In the genomic region with DNA sequence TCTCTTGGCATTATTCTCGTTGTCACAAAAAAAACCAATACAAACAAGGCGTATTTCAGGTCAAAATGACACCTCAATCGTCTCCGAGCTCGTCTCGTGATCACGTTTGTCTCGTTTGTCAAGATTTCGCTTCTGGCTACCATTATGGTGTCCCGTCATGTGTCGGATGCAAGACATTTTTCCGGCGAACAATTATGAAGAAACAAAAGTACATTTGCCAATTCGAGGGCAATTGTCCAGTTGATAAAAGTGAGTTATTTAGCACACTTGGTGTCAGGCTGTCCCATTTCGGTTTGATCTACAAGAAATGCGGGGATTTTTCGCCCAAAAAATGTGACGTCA, we compare ENCODE assay signal across 6 worm cellular contexts.
TF ChIP-seq lines count a peak whose summit lies in the region.

A gene (plus strand): TSS at position 59 of the 342 bp plus-strand sequence.

TF ChIP-seq in whole organism, L1 larva, 84 proteins besides CTCF, POLR2A, EP300 and RAD21:
- TF ChIP-seq mep-1 (tag; optimal IDR thresholded peaks at IDR 0.05; lab: Kevin White, UChicago) (peak; percentile 27), nhr-85 (tag; lab: Kevin White, UChicago) (peak; percentile 19), jun-1 (tag; optimal IDR thresholded peaks at IDR 0.05; lab: Kevin White, UChicago) (no peak), dpl-1 (GFP tag; optimal IDR thresholded peaks at IDR 0.05; lab: Kevin White, UChicago) (no peak), skn-1 (tag; optimal IDR thresholded peaks at IDR 0.05; lab: Kevin White, UChicago) (no peak), snpc-4 (tag; optimal IDR thresholded peaks at IDR 0.05; lab: Kevin White, UChicago) (peak; percentile 77)

TF ChIP-seq in whole organism, L2 larva, 48 proteins besides CTCF, POLR2A, EP300 and RAD21:
- TF ChIP-seq dmd-4 (tag; optimal IDR thresholded peaks at IDR 0.05; lab: Kevin White, UChicago) (no peak), ztf-4 (tag; optimal IDR thresholded peaks at IDR 0.05; lab: Kevin White, UChicago) (no peak), nhr-129 (tag; optimal IDR thresholded peaks at IDR 0.05; lab: Kevin White, UChicago) (peak; percentile 30), sma-3 (GFP tag; optimal IDR thresholded peaks at IDR 0.05; lab: Kevin White, UChicago) (no peak), snpc-4 (tag; optimal IDR thresholded peaks at IDR 0.05; lab: Kevin White, UChicago) (peak; percentile 34)

TF ChIP-seq in whole organism, L3 larva, 47 proteins besides CTCF, POLR2A, EP300 and RAD21:
- TF ChIP-seq unc-62 (GFP tag; optimal IDR thresholded peaks at IDR 0.05; lab: Kevin White, UChicago) (no peak), elt-2 (tag; optimal IDR thresholded peaks at IDR 0.05; lab: Kevin White, UChicago) (peak; percentile 45)

TF ChIP-seq in whole organism, L4 larva, 104 proteins besides CTCF, POLR2A, EP300 and RAD21 (continues in another document):
- TF ChIP-seq lin-1 (GFP tag; IDR thresholded peaks at IDR 0.05; lab: Robert Waterston, UW) (no peak), nhr-28 (tag; optimal IDR thresholded peaks at IDR 0.05; lab: Kevin White, UChicago) (peak; percentile 57), Y48G9A.11 (GFP tag; IDR thresholded peaks at IDR 0.05; lab: Robert Waterston, UW) (no peak), nhr-10 (tag; optimal IDR thresholded peaks at IDR 0.05; lab: Kevin White, UChicago) (no peak), hlh-30 (tag; optimal IDR thresholded peaks at IDR 0.05; lab: Kevin White, UChicago; ENCODE audit: insufficient read depth) (peak; percentile 33), tag-97 (GFP tag; IDR thresholded peaks at IDR 0.05; lab: Robert Waterston, UW) (no peak), ama-1 (optimal IDR thresholded peaks at IDR 0.05; lab: Kevin White, UChicago) (no peak), mxl-2 (GFP tag; conservative IDR thresholded peaks at IDR 0.05; lab: Robert Waterston, UW) (no peak), ZK546.5 (tag; optimal IDR thresholded peaks at IDR 0.05; lab: Kevin White, UChicago) (no peak), madf-5 (GFP tag; IDR thresholded peaks at IDR 0.05; lab: Robert Waterston, UW) (no peak), cey-2 (tag; optimal IDR thresholded peaks at IDR 0.05; lab: Kevin White, UChicago; ENCODE audit: borderline replicate concordance, insufficient read depth) (no peak), ces-1 (GFP tag; optimal IDR thresholded peaks at IDR 0.05; lab: Kevin White, UChicago) (no peak), F44E2.7 (GFP tag; IDR thresholded peaks at IDR 0.05; lab: Robert Waterston, UW) (no peak), unc-62 (GFP tag; optimal IDR thresholded peaks at IDR 0.05 in 1 of 2; lab: Kevin White, UChicago) (peak in 1 of 2 experiments; percentile 81), unc-62 (tag; optimal IDR thresholded peaks at IDR 0.05; lab: Kevin White, UChicago) (no peak), tra-1 (GFP tag; IDR thresholded peaks at IDR 0.05; lab: Robert Waterston, UW) (no peak), dve-1 (tag; optimal IDR thresholded peaks at IDR 0.05; lab: Kevin White, UChicago; ENCODE audit: insufficient read depth) (peak; percentile 10), ceh-20 (GFP tag; IDR thresholded peaks at IDR 0.05; lab: Robert Waterston, UW) (no peak), rbr-2 (tag; optimal IDR thresholded peaks at IDR 0.05; lab: Kevin White, UChicago) (no peak), aly-2 (tag; optimal IDR thresholded peaks at IDR 0.05; lab: Kevin White, UChicago) (no peak), jun-1 (tag; optimal IDR thresholded peaks at IDR 0.05; lab: Kevin White, UChicago) (no peak), lin-39 (tag; optimal IDR thresholded peaks at IDR 0.05; lab: Kevin White, UChicago) (no peak), nhr-25 (tag; optimal IDR thresholded peaks at IDR 0.05; lab: Kevin White, UChicago; ENCODE audit: borderline replicate concordance, insufficient read depth) (no peak), nhr-48 (tag; optimal IDR thresholded peaks at IDR 0.05; lab: Kevin White, UChicago) (no peak), F26F4.8 (GFP tag; conservative IDR thresholded peaks at IDR 0.05; lab: Robert Waterston, UW) (no peak)

TF ChIP-seq in whole organism, late embryonic, 69 proteins besides CTCF, POLR2A, EP300 and RAD21:
- TF ChIP-seq lin-11 (tag; optimal IDR thresholded peaks at IDR 0.05; lab: Kevin White, UChicago) (no peak), pqm-1 (tag; optimal IDR thresholded peaks at IDR 0.05; lab: Kevin White, UChicago) (no peak), ceh-2 (tag; optimal IDR thresholded peaks at IDR 0.05; lab: Kevin White, UChicago) (no peak), sox-4 (tag; optimal IDR thresholded peaks at IDR 0.05; lab: Kevin White, UChicago) (no peak), hlh-30 (tag; optimal IDR thresholded peaks at IDR 0.05; lab: Kevin White, UChicago; ENCODE audit: insufficient read depth) (peak; percentile 22)

TF ChIP-seq in whole organism, young adult, 124 proteins besides CTCF, POLR2A, EP300 and RAD21:
- no peak for TF ChIP-seq snpc-4 (GFP tag; optimal IDR thresholded peaks at IDR 0.05; lab: Kevin White, UChicago)
- TF ChIP-seq snpc-4 (tag; optimal IDR thresholded peaks at IDR 0.05; lab: Kevin White, UChicago): peak in 2 of 4 experiments; percentile 16 to 78
- TF ChIP-seq Y53G8AR.9 (GFP tag; conservative IDR thresholded peaks at IDR 0.05; lab: Robert Waterston, UW): 0 out of 2 replicates have a peak, but pooled peaks have one; percentile 27
- no peak for TF ChIP-seq K11D2.4 (GFP tag; IDR thresholded peaks at IDR 0.05; lab: Robert Waterston, UW)
- peak; percentile 26 for TF ChIP-seq nhr-80 (tag; optimal IDR thresholded peaks at IDR 0.05; lab: Kevin White, UChicago)
